Worm (Caenorhabditis elegans) whole organism, L1 larva: ENCODE results near the gene wrt-6.

Experiments used
- ceh-63 ChIP-seq: fragments of 200-800 bp; sonication (Bioruptor generic); optimal IDR thresholded peaks from 2 replicates; lab custom pipeline; 2018; ENCODE audit warnings: mild to moderate bottlenecking, missing genetic modification characterization, missing compliant biosample characterization
- efl-1 ChIP-seq, 4 experiments: fragments of 150-350 bp; optimal IDR thresholded peaks in 3 of 4; peaks in 1 of 4; 1 replicate in 1 of 4; 2 replicates in 3 of 4; lab custom pipeline; 2014; ENCODE audit warnings: missing biosample characterization in 2 of 4, missing genetic modification characterization in 2 of 4, missing genetic modification reagents in 2 of 4
- fos-1 ChIP-seq: fragments of 150-350 bp; optimal IDR thresholded peaks from 2 replicates; lab custom pipeline; 2014; ENCODE audit warnings: missing biosample characterization, missing genetic modification characterization
- lin-15B ChIP-seq: fragments of 150-350 bp; sonication (generic microtip); optimal IDR thresholded peaks from 3 replicates; lab custom pipeline; 2014; ENCODE audit warnings: missing biosample characterization, missing genetic modification characterization
- lsy-2 ChIP-seq, 2 experiments: fragments of 150-350 bp; optimal IDR thresholded peaks; 2 replicates each; lab custom pipeline; 2014; ENCODE audit warnings: missing biosample characterization in 2 of 2, missing genetic modification characterization in 2 of 2
- nhr-20 ChIP-seq: sonication (generic microtip); optimal IDR thresholded peaks from 2 replicates; lab custom pipeline; 2016; ENCODE audit warnings: mild to moderate bottlenecking, missing genetic modification characterization, missing compliant biosample characterization

Gene wrt-6

DNA sequence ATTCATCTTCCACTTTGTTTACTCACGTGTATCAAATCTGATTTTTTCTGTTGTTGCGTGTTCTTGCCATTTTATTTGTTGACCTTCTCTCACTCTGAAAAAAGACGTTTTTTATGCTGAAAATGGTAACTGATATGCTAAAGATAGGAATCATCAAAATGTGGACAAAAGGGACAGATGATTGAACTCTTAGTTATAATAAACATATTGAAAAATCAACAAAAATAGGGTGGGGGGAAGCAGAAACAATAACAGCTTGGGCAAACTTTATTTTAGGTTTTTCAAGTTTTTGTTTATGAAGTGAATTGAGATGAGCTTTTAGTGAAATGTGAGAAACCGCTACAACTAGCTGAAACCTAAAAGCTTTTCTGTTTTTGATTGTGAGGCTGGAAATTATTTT is 52.9 kb downstream of the wrt-6 start, which contains the start of gene F56B6.6:
Gene F56B6.6, minus strand, starts transcription at position 101 of the 400 bp plus-strand sequence.
- no peak for TF ChIP-seq fos-1 (tag; lab: Kevin White, UChicago)
- no peak for TF ChIP-seq lin-15B (tag; lab: Kevin White, UChicago)
- TF ChIP-seq efl-1 (optimal IDR thresholded peaks at IDR 0.05; lab: Kevin White, UChicago) = no peak
- no peak for TF ChIP-seq efl-1 (GFP tag; optimal IDR thresholded peaks at IDR 0.05 in 1 of 2; lab: Kevin White, UChicago)
- TF ChIP-seq ceh-63 (GFP tag; lab: Kevin White, UChicago) = no peak
- no peak for TF ChIP-seq nhr-20 (tag; lab: Kevin White, UChicago)
- TF ChIP-seq lsy-2 (tag; optimal IDR thresholded peaks at IDR 0.05; lab: Kevin White, UChicago) = no peak
